Worm (Caenorhabditis elegans) whole organism, L3 larva: ENCODE data around the gene C27A7.8.
A peak's percentile ranks its signal among the peaks of the same experiment; 100 is the strongest.
"Not testable (repeated sequence)": the region's sequence is repeated elsewhere in the genome, so short reads cannot be mapped to it uniquely, and the experiment has no call there.

Source experiments
- R02D3.7 ChIP-seq: fragments of 150-350 bp; optimal IDR thresholded peaks from 2 replicates; lab custom pipeline; 2014; ENCODE audit warnings: missing biosample characterization, missing genetic modification characterization
- ZK546.5 ChIP-seq: sonication (generic microtip); optimal IDR thresholded peaks from 2 replicates; lab custom pipeline; 2017; ENCODE audit warnings: missing biosample characterization, missing genetic modification characterization
- ceh-16 ChIP-seq: sonication (generic microtip); optimal IDR thresholded peaks from 2 replicates; lab custom pipeline; 2017; ENCODE audit warnings: missing biosample characterization, missing genetic modification characterization
- ceh-28 ChIP-seq: fragments of 150-350 bp; optimal IDR thresholded peaks from 2 replicates; lab custom pipeline; 2014; ENCODE audit warnings: missing biosample characterization, missing genetic modification reagents, missing genetic modification characterization
- ceh-82 ChIP-seq: fragments of 150-350 bp; optimal IDR thresholded peaks from 2 replicates; lab custom pipeline; 2014; ENCODE audit warnings: missing biosample characterization, missing genetic modification characterization
- ceh-9 ChIP-seq: sonication (generic microtip); optimal IDR thresholded peaks from 2 replicates; lab custom pipeline; 2018; ENCODE audit warnings: missing biosample characterization, missing genetic modification characterization
- daf-12 ChIP-seq: fragments of 150-350 bp; optimal IDR thresholded peaks from 2 replicates; lab custom pipeline; 2014; ENCODE audit warnings: missing biosample characterization, missing genetic modification reagents, missing genetic modification characterization
- egl-27 ChIP-seq: sonication (generic microtip); optimal IDR thresholded peaks from 4 replicates; lab custom pipeline; 2017; ENCODE audit warnings: missing biosample characterization, missing genetic modification reagents, missing genetic modification characterization
- egl-5 ChIP-seq: fragments of 150-350 bp; optimal IDR thresholded peaks from 2 replicates; lab custom pipeline; 2017; ENCODE audit warnings: missing biosample characterization, missing genetic modification reagents, missing genetic modification characterization, inconsistent platforms
- elt-1 ChIP-seq: fragments of 150-350 bp; optimal IDR thresholded peaks from 2 replicates; lab custom pipeline; 2014; ENCODE audit warnings: missing biosample characterization, missing genetic modification characterization
- elt-2 ChIP-seq: sonication (generic microtip); optimal IDR thresholded peaks from 2 replicates; lab custom pipeline; 2016; ENCODE audit warnings: missing genetic modification reagents, mild to moderate bottlenecking, missing genetic modification characterization, missing compliant biosample characterization
- elt-3 ChIP-seq, 3 experiments: fragments of 150-350 bp in 1 of 3; sonication (generic microtip) in 2 of 3; optimal IDR thresholded peaks; 2 replicates in 2 of 3; 4 replicates in 1 of 3; lab custom pipeline; 2014 to 2017; ENCODE audit warnings: missing biosample characterization in 3 of 3, missing genetic modification characterization in 3 of 3
- eor-1 ChIP-seq, 2 experiments: fragments of 150-350 bp; optimal IDR thresholded peaks; 2 replicates each; lab custom pipeline; 2014 to 2018; ENCODE audit warnings: missing biosample characterization in 2 of 2, missing genetic modification characterization in 2 of 2
- fos-1 ChIP-seq: fragments of 150-350 bp; optimal IDR thresholded peaks from 2 replicates; lab custom pipeline; 2014; ENCODE audit warnings: missing biosample characterization, missing genetic modification characterization
- jun-1 ChIP-seq: fragments of 150-350 bp; optimal IDR thresholded peaks from 2 replicates; lab custom pipeline; 2014; ENCODE audit warnings: missing biosample characterization, missing genetic modification reagents, missing genetic modification characterization
- lin-15B ChIP-seq: fragments of 150-350 bp; optimal IDR thresholded peaks from 2 replicates; lab custom pipeline; 2014; ENCODE audit warnings: missing biosample characterization, missing genetic modification characterization
- lin-39 ChIP-seq: fragments of 150-350 bp; optimal IDR thresholded peaks from 2 replicates; lab custom pipeline; 2018; ENCODE audit warnings: missing biosample characterization, missing genetic modification reagents, missing genetic modification characterization
- lsy-12 ChIP-seq: sonication (generic microtip); optimal IDR thresholded peaks from 2 replicates; lab custom pipeline; 2016; ENCODE audit warnings: mild to moderate bottlenecking, missing genetic modification characterization, missing compliant biosample characterization
- nfya-1 ChIP-seq: sonication (generic microtip); optimal IDR thresholded peaks from 2 replicates; lab custom pipeline; 2017; ENCODE audit warnings: missing genetic modification characterization, mild to moderate bottlenecking, missing compliant biosample characterization, antibody characterized with exemption, moderate library complexity; ENCODE audit not compliant: insufficient read depth
- nhr-11 ChIP-seq: fragments of 150-350 bp; optimal IDR thresholded peaks from 2 replicates; lab custom pipeline; 2014; ENCODE audit warnings: missing biosample characterization, missing genetic modification characterization
- nhr-12 ChIP-seq: fragments of 150-350 bp; optimal IDR thresholded peaks from 2 replicates; lab custom pipeline; 2014; ENCODE audit warnings: missing biosample characterization, missing genetic modification characterization
- nhr-23 ChIP-seq: fragments of 150-350 bp; optimal IDR thresholded peaks from 2 replicates; lab custom pipeline; 2014; ENCODE audit warnings: missing biosample characterization, missing genetic modification reagents, missing genetic modification characterization
- nhr-25 ChIP-seq: sonication (generic microtip); optimal IDR thresholded peaks from 2 replicates; lab custom pipeline; 2017; ENCODE audit warnings: missing biosample characterization, missing genetic modification characterization
- nhr-28 ChIP-seq: fragments of 150-350 bp; optimal IDR thresholded peaks from 2 replicates; lab custom pipeline; 2014; ENCODE audit warnings: missing biosample characterization, missing genetic modification characterization
- nhr-67 ChIP-seq: fragments of 150-350 bp; optimal IDR thresholded peaks from 2 replicates; lab custom pipeline; 2014; ENCODE audit warnings: missing biosample characterization, missing genetic modification characterization
- nhr-77 ChIP-seq: fragments of 150-350 bp; optimal IDR thresholded peaks from 2 replicates; lab custom pipeline; 2014; ENCODE audit warnings: missing biosample characterization, missing genetic modification characterization
- pha-4 ChIP-seq: fragments of 150-350 bp; optimal IDR thresholded peaks from 2 replicates; lab custom pipeline; 2014; ENCODE audit warnings: missing biosample characterization, missing genetic modification reagents, missing genetic modification characterization
- snpc-4 ChIP-seq: fragments of 150-350 bp; optimal IDR thresholded peaks from 2 replicates; lab custom pipeline; 2014; ENCODE audit warnings: missing biosample characterization, missing genetic modification characterization
- unc-62 ChIP-seq: fragments of 150-350 bp; sonication (generic microtip); optimal IDR thresholded peaks from 4 replicates; lab custom pipeline; 2014; ENCODE audit warnings: missing biosample characterization, missing genetic modification reagents, missing genetic modification characterization
- zag-1 ChIP-seq: fragments of 150-350 bp; optimal IDR thresholded peaks from 2 replicates; lab custom pipeline; 2014; ENCODE audit warnings: missing biosample characterization, missing genetic modification characterization
- ztf-4 ChIP-seq: fragments of 150-350 bp; optimal IDR thresholded peaks from 2 replicates; lab custom pipeline; 2014; ENCODE audit warnings: missing biosample characterization, missing genetic modification characterization

C27A7.8 gene

DNA sequence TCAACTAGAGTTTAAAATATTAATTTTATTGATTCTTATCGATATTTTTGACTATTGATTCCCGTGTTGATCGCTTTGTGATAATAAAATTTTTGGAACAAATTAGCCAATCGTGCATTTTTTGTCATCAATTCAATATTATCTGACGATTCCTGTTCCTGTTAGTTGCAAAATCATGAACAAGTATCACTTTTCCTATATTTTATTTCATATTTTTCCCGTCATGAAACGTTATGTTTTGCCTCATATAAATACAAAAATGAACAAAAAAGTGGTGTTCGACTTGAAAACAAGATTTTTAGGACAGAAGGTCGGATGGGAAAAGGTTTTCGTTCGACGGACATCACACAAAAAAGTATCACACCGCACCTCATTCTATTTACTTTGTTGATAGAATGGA lies 31.7 kb upstream of the C27A7.8 start, which contains the start of gene C13C4.6:
TSS of gene C13C4.6 (plus strand) at position 301 of the 400 bp plus-strand sequence.
- no peak for TF ChIP-seq ztf-4 (tag; lab: Kevin White, UChicago)
- TF ChIP-seq elt-2 (tag; lab: Kevin White, UChicago): peak; percentile 10

- TF ChIP-seq ceh-9; elt-1 (tag; lab: Kevin White, UChicago); nhr-12 (tag; lab: Kevin White, UChicago): not testable (repeated sequence)
Measured at ce11 chrV:12130688-12131087, 22.3 kb upstream of the C27A7.8 start, which contains the start of gene C27A7.6. Gene C27A7.6 (minus strand): TSS chrV:12130788.

- TF ChIP-seq lin-39; egl-5 (tag; lab: Kevin White, UChicago); ceh-9: not testable (repeated sequence)
- TF ChIP-seq, all 47 proteins: peak for 0; not testable (repeated sequence) for 47
Measured at ce11 chrV:12131157-12131556, 21.8 kb upstream of the C27A7.8 start, which contains the start of gene enpp-1. Gene enpp-1 (plus strand): TSS chrV:12131457.

ce11 chrV:12137942-12138341 lies 15.0 kb upstream of the C27A7.8 start:
- TF ChIP-seq daf-12 (no peak), pha-4 (tag; lab: Kevin White, UChicago) (no peak), lin-39 (no peak), nhr-25 (no peak), lsy-12 (no peak)

ce11 chrV:12140625-12141024 lies 12.3 kb upstream of the C27A7.8 start, which contains the start of gene C27A7.3:
Gene C27A7.3 (plus strand): TSS chrV:12140925.
- no peak for TF ChIP-seq elt-2 (tag; lab: Kevin White, UChicago)
- no peak for TF ChIP-seq ceh-82
- no peak for TF ChIP-seq ceh-28 (tag; lab: Kevin White, UChicago)
- no peak for TF ChIP-seq nfya-1 (tag; lab: Kevin White, UChicago)
- TF ChIP-seq nhr-12 (tag; lab: Kevin White, UChicago): no peak
- no peak for TF ChIP-seq ceh-16 (tag; lab: Kevin White, UChicago)
- no peak for TF ChIP-seq ZK546.5 (tag; lab: Kevin White, UChicago)
- no peak for TF ChIP-seq snpc-4 (tag; lab: Kevin White, UChicago)
- no peak for TF ChIP-seq egl-5 (tag; lab: Kevin White, UChicago)
- TF ChIP-seq fos-1: no peak
- no peak for TF ChIP-seq nhr-77
- no peak for TF ChIP-seq unc-62 (GFP tag; lab: Kevin White, UChicago)

DNA sequence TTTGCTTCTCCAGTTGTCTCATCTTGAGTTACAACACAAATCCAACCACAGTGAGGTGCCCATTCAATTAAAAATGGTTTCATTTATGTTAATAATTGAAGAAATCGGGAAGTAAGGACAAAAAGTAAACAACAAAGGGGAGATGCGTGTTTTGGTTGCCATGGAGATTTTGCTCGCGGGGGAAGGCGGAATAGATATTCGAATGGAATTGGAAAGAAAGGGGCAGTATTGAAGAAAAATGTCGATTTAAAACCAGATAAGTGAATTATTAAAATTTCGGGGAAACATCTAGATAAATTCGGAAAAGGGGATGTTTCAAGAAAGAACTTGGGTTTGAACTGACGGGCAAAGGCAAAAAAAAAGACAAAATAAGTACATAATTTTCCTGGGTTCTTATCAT lies 2.4 kb upstream of the C27A7.8 start, which contains the start of gene che-11:
TSS of gene che-11 (minus strand) at position 101 of the 400 bp plus-strand sequence.
- TF ChIP-seq nfya-1 (tag; lab: Kevin White, UChicago) (no peak), pha-4 (tag; lab: Kevin White, UChicago) (no peak), lin-39 (no peak), R02D3.7 (tag; lab: Kevin White, UChicago) (no peak), ceh-82 (no peak), elt-3 (tag; optimal IDR thresholded peaks at IDR 0.05; lab: Kevin White, UChicago) (no peak), ZK546.5 (tag; lab: Kevin White, UChicago) (no peak), nhr-28 (no peak), lin-15B (no peak), elt-1 (tag; lab: Kevin White, UChicago) (no peak), ceh-9 (no peak), jun-1 (tag; lab: Kevin White, UChicago) (no peak), zag-1 (no peak), egl-27 (tag; lab: Kevin White, UChicago) (no peak), nhr-67 (no peak)

DNA sequence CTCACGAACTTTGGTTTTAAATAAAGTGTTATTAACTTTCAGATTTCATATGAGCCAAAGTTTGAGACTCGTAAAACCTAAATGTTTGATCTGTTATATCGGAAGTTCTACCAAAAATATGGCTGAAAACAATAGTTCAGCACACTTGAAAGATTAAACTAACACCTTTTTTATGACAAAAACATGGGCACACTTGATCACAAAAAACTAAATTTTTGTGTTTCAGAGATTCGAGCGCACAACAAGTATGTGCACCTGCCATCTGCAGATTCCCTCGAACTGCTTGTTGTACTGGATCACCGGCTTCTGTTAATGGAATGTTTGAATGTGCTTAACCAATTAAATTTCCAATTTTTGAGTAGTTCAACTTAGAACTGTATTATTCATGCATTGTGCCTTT lies 827 bp downstream of the C27A7.8 start:
- no peak for TF ChIP-seq nhr-23
- no peak for TF ChIP-seq nhr-28
- TF ChIP-seq snpc-4 (tag; lab: Kevin White, UChicago): no peak
- TF ChIP-seq eor-1 (tag; optimal IDR thresholded peaks at IDR 0.05; lab: Kevin White, UChicago): no peak
- no peak for TF ChIP-seq nhr-11 (tag; lab: Kevin White, UChicago)
- no peak for TF ChIP-seq elt-3 (tag; optimal IDR thresholded peaks at IDR 0.05; lab: Kevin White, UChicago)
